Worm (Caenorhabditis elegans) whole organism, L4 larva: Measurements from ENCODE around the gene F18F11.4.

Experiments used
- D1046.2 ChIP-seq: fragments of 200-800 bp; sonication (Bioruptor generic); IDR thresholded peaks from 2 replicates; pipeline ENCODE4 v1.3.6; 2022; ENCODE audit warnings: missing genetic modification characterization, missing compliant biosample characterization
- F10B5.3 ChIP-seq: sonication (generic microtip); optimal IDR thresholded peaks from 2 replicates; lab custom pipeline; 2016; ENCODE audit warnings: mild to moderate bottlenecking, missing genetic modification characterization, missing compliant biosample characterization
- F26F4.8 ChIP-seq: fragments of 200-800 bp; sonication (Bioruptor generic); conservative IDR thresholded peaks from 2 replicates; pipeline ENCODE4 v1.3.6; 2022; ENCODE audit warnings: missing genetic modification characterization, missing compliant biosample characterization
- F49E8.2 ChIP-seq: sonication (generic microtip); optimal IDR thresholded peaks from 2 replicates; lab custom pipeline; 2016; ENCODE audit warnings: missing compliant biosample characterization, mild to moderate bottlenecking, missing genetic modification characterization, borderline replicate concordance
- R02D3.7 ChIP-seq: fragments of 150-350 bp; sonication (generic microtip); optimal IDR thresholded peaks from 3 replicates; lab custom pipeline; 2014; ENCODE audit warnings: missing biosample characterization, missing genetic modification characterization
- T26A8.4 ChIP-seq: fragments of 200-800 bp; sonication (Bioruptor generic); IDR thresholded peaks from 2 replicates; pipeline ENCODE4 v1.3.6; 2022; ENCODE audit warnings: missing genetic modification characterization, missing compliant biosample characterization
- Y105C5A.15 ChIP-seq: fragments of 200-800 bp; sonication (Bioruptor generic); IDR thresholded peaks from 2 replicates; pipeline ENCODE4 v1.3.6; 2022; ENCODE audit warnings: missing genetic modification characterization, missing compliant biosample characterization
- aha-1 ChIP-seq: fragments of 150-350 bp; peaks from one replicate; lab custom pipeline; 2014; ENCODE audit warnings: missing biosample characterization, missing genetic modification characterization
- ceh-62 ChIP-seq: sonication (generic microtip); optimal IDR thresholded peaks from 2 replicates; lab custom pipeline; 2017; ENCODE audit warnings: missing biosample characterization, missing genetic modification characterization
- ctbp-1 ChIP-seq: fragments of 200-800 bp; sonication (Bioruptor generic); IDR thresholded peaks from 2 replicates; pipeline ENCODE4 v1.3.6; 2022; ENCODE audit warnings: missing genetic modification reagents, missing genetic modification characterization, missing compliant biosample characterization
- daf-16 ChIP-seq, 3 experiments: sonication (generic microtip); optimal IDR thresholded peaks; 2 replicates each; lab custom pipeline; 2016 to 2017; ENCODE audit warnings: missing genetic modification characterization in 3 of 3, missing genetic modification reagents in 3 of 3, mild to moderate bottlenecking in 2 of 3, missing compliant biosample characterization in 2 of 3, missing biosample characterization in 1 of 3, moderate library complexity in 1 of 3
- daf-19 ChIP-seq: fragments of 200-800 bp; sonication (Bioruptor generic); conservative IDR thresholded peaks from 2 replicates; pipeline ENCODE4 v1.3.6; 2022; ENCODE audit warnings: missing genetic modification characterization, missing compliant biosample characterization
- daf-8 ChIP-seq: fragments of 200-800 bp; sonication (Bioruptor generic); IDR thresholded peaks from 2 replicates; pipeline ENCODE4 v1.3.6; 2022; ENCODE audit warnings: missing genetic modification characterization, missing compliant biosample characterization
- dmd-6 ChIP-seq: fragments of 200-800 bp; sonication (Bioruptor generic); IDR thresholded peaks from 2 replicates; pipeline ENCODE4 v1.3.6; 2022; ENCODE audit warnings: missing genetic modification reagents, missing genetic modification characterization, missing compliant biosample characterization
- dve-1 ChIP-seq: sonication (generic microtip); optimal IDR thresholded peaks from 2 replicates; lab custom pipeline; 2017; ENCODE audit warnings: antibody characterized with exemption, mild to moderate bottlenecking, missing genetic modification characterization, missing compliant biosample characterization; ENCODE audit not compliant: insufficient read depth
- egl-27 ChIP-seq: sonication (generic microtip); optimal IDR thresholded peaks from 3 replicates; lab custom pipeline; 2017; ENCODE audit warnings: missing biosample characterization, missing genetic modification reagents, missing genetic modification characterization
- hlh-11 ChIP-seq: fragments of 200-800 bp; sonication (Bioruptor generic); optimal IDR thresholded peaks from 2 replicates; lab custom pipeline; 2018; ENCODE audit warnings: mild to moderate bottlenecking, missing genetic modification characterization, missing compliant biosample characterization
- hlh-30 ChIP-seq: sonication (generic microtip); optimal IDR thresholded peaks from 2 replicates; lab custom pipeline; 2017; ENCODE audit warnings: antibody characterized with exemption, mild to moderate bottlenecking, missing genetic modification characterization, missing compliant biosample characterization; ENCODE audit not compliant: insufficient read depth
- lin-1 ChIP-seq: fragments of 200-800 bp; sonication (Bioruptor generic); IDR thresholded peaks from 2 replicates; pipeline ENCODE4 v1.3.6; 2022; ENCODE audit warnings: missing genetic modification reagents, missing genetic modification characterization, missing compliant biosample characterization
- lin-13 ChIP-seq: fragments of 150-350 bp; optimal IDR thresholded peaks from 2 replicates; lab custom pipeline; 2014; ENCODE audit warnings: missing biosample characterization, missing genetic modification reagents, missing genetic modification characterization
- lin-38 ChIP-seq: fragments of 200-800 bp; sonication (Bioruptor generic); IDR thresholded peaks from 2 replicates; pipeline ENCODE4 v1.3.6; 2022; ENCODE audit warnings: missing genetic modification reagents, missing genetic modification characterization, missing compliant biosample characterization
- lin-39 ChIP-seq: fragments of 150-350 bp; optimal IDR thresholded peaks from 2 replicates; lab custom pipeline; 2014; ENCODE audit warnings: missing biosample characterization, missing genetic modification reagents, missing genetic modification characterization
- lsy-2 ChIP-seq, 2 experiments: fragments of 150-350 bp in 1 of 2; sonication (generic microtip) in 1 of 2; optimal IDR thresholded peaks; 2 replicates each; lab custom pipeline; 2014 to 2017; ENCODE audit warnings: missing biosample characterization in 2 of 2, missing genetic modification characterization in 2 of 2
- mdl-1 ChIP-seq, 2 experiments: fragments of 150-350 bp in 1 of 2; sonication (generic microtip) in 1 of 2; optimal IDR thresholded peaks; 2 replicates each; lab custom pipeline; 2014 to 2017; ENCODE audit warnings: missing biosample characterization in 2 of 2, missing genetic modification characterization in 2 of 2
- mdt-29 ChIP-seq: fragments of 200-800 bp; sonication (Bioruptor generic); IDR thresholded peaks from 2 replicates; pipeline ENCODE4 v1.3.6; 2022; ENCODE audit warnings: missing genetic modification reagents, missing genetic modification characterization, missing compliant biosample characterization
- nhr-25 ChIP-seq: sonication (generic microtip); optimal IDR thresholded peaks from 2 replicates; lab custom pipeline; 2017; ENCODE audit warnings: missing genetic modification characterization, mild to moderate bottlenecking, missing compliant biosample characterization, antibody characterized with exemption, moderate library complexity, borderline replicate concordance; ENCODE audit not compliant: insufficient read depth
- nhr-28 ChIP-seq: fragments of 150-350 bp; optimal IDR thresholded peaks from 2 replicates; lab custom pipeline; 2014; ENCODE audit warnings: missing biosample characterization, missing genetic modification characterization
- nhr-41 ChIP-seq: fragments of 200-800 bp; sonication (Bioruptor generic); IDR thresholded peaks from 2 replicates; pipeline ENCODE4 v1.3.6; 2022; ENCODE audit warnings: missing genetic modification reagents, missing genetic modification characterization, missing compliant biosample characterization
- pha-4 ChIP-seq, 2 experiments: fragments of 150-350 bp in 1 of 2; fragments of 200-800 bp in 1 of 2; sonication (Bioruptor generic) in 1 of 2; IDR thresholded peaks in 1 of 2; optimal IDR thresholded peaks in 1 of 2; 2 replicates each; pipeline versions ENCODE4 v1.3.6 to Lab custom; 2014 to 2022; ENCODE audit warnings: missing genetic modification characterization in 2 of 2, missing genetic modification reagents in 2 of 2, missing biosample characterization in 1 of 2, missing compliant biosample characterization in 1 of 2
- pqm-1 ChIP-seq: sonication (generic microtip); optimal IDR thresholded peaks from 2 replicates; lab custom pipeline; 2017; ENCODE audit warnings: missing biosample characterization, missing genetic modification characterization
- saeg-2 ChIP-seq: fragments of 200-800 bp; sonication (Bioruptor generic); IDR thresholded peaks from 2 replicates; pipeline ENCODE4 v1.3.6; 2022; ENCODE audit warnings: missing genetic modification reagents, missing genetic modification characterization, missing compliant biosample characterization
- set-16 ChIP-seq: fragments of 200-800 bp; sonication (Bioruptor generic); IDR thresholded peaks from 2 replicates; pipeline ENCODE4 v1.3.6; 2022; ENCODE audit warnings: missing genetic modification reagents, missing genetic modification characterization, missing compliant biosample characterization
- skn-1 ChIP-seq: fragments of 150-350 bp; optimal IDR thresholded peaks from 2 replicates; lab custom pipeline; 2014; ENCODE audit warnings: missing biosample characterization, missing genetic modification characterization
- spr-1 ChIP-seq: sonication (generic microtip); optimal IDR thresholded peaks from 2 replicates; lab custom pipeline; 2016; ENCODE audit warnings: mild to moderate bottlenecking, missing genetic modification characterization, missing compliant biosample characterization
- tra-1 ChIP-seq: fragments of 200-800 bp; sonication (Bioruptor generic); IDR thresholded peaks from 2 replicates; pipeline ENCODE4 v1.3.6; 2022; ENCODE audit warnings: missing genetic modification reagents, missing genetic modification characterization, missing compliant biosample characterization
- unc-62 ChIP-seq, 3 experiments: fragments of 150-350 bp in 1 of 3; sonication (generic microtip); optimal IDR thresholded peaks in 2 of 3; peaks in 1 of 3; 1 replicate in 1 of 3; 2 replicates in 2 of 3; lab custom pipeline; 2014 to 2017; ENCODE audit warnings: missing biosample characterization in 3 of 3, missing genetic modification characterization in 3 of 3, missing genetic modification reagents in 3 of 3, missing genotype in 1 of 3
- zfp-3 ChIP-seq: fragments of 200-800 bp; sonication (Bioruptor generic); conservative IDR thresholded peaks from 2 replicates; pipeline ENCODE4 v1.3.6; 2022; ENCODE audit warnings: missing genetic modification reagents, missing genetic modification characterization, missing compliant biosample characterization

F18F11.4 gene

DNA sequence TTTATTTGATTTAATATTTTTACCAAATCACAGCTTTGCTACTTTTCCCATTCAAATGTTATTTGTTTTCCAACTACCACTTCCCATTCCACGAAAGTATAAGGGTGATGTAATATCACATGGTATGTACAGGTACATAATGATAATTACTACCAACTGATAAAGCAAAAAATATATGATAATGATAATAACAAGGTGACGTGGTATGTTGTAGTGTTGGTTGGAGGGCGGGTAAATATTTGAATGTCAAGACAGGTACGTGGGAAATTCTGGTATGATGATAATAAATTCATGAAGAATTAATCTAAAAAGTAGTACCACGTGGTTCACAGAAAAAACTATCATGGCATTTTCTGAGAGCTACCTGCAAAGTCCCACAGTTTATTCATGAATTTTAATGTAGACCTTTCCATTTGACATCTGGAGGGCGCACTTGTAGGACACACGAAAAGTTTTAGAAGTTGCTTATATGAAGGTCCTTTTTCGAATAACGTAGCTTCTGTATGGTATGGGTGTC is 38.7 kb upstream of the F18F11.4 start (continued):
- peak; percentile 91 for TF ChIP-seq dve-1
- TF ChIP-seq T26A8.4: no peak; the same call in 1 of the 2 replicates
- TF ChIP-seq hlh-11 (tag; lab: Kevin White, UChicago): peak; percentile 84
- TF ChIP-seq tra-1: peak; percentile 49; the same call in 1 of the 2 replicates
- no peak for TF ChIP-seq egl-27
- TF ChIP-seq hlh-30: peak; percentile 64
- TF ChIP-seq saeg-2: no peak
- peak; percentile 57 for TF ChIP-seq spr-1
- TF ChIP-seq Y105C5A.15 (GFP tag; lab: Robert Waterston, UW): no peak
- no peak for TF ChIP-seq F49E8.2 (tag; lab: Kevin White, UChicago)
- TF ChIP-seq F26F4.8: no peak
- peak in 1 of 2 experiments; percentile 47 for TF ChIP-seq daf-16 (GFP tag; optimal IDR thresholded peaks at IDR 0.05; lab: Kevin White, UChicago)
- TF ChIP-seq daf-16 (tag; optimal IDR thresholded peaks at IDR 0.05; lab: Kevin White, UChicago): peak; percentile 98
- no peak for TF ChIP-seq D1046.2 (GFP tag; lab: Robert Waterston, UW)
- TF ChIP-seq skn-1: no peak
- no peak for TF ChIP-seq lin-13 (GFP tag; lab: Kevin White, UChicago)
- 0 out of 2 replicates have a peak, but pooled peaks have one; percentile 30 for TF ChIP-seq lin-38 (GFP tag; lab: Robert Waterston, UW)
- peak in 1 of 2 experiments; percentile 13 for TF ChIP-seq lsy-2 (tag; optimal IDR thresholded peaks at IDR 0.05; lab: Kevin White, UChicago)
- TF ChIP-seq lin-39 (tag; lab: Kevin White, UChicago): no peak
- TF ChIP-seq mdt-29 (GFP tag; lab: Robert Waterston, UW): no peak
- no peak for TF ChIP-seq daf-19
- peak; percentile 97 for TF ChIP-seq pqm-1 (tag; lab: Kevin White, UChicago)
- TF ChIP-seq ceh-62: no peak
- TF ChIP-seq nhr-41 (GFP tag; lab: Robert Waterston, UW): no peak
- no peak for TF ChIP-seq nhr-25
- peak; percentile 65; the same call in 1 of the 2 replicates for TF ChIP-seq zfp-3
- peak in 1 of 2 experiments; percentile 71 for TF ChIP-seq mdl-1 (tag; optimal IDR thresholded peaks at IDR 0.05; lab: Kevin White, UChicago)
- peak; percentile 96 for TF ChIP-seq nhr-28 (tag; lab: Kevin White, UChicago)
- TF ChIP-seq, all 104 proteins: peak for 32

DNA sequence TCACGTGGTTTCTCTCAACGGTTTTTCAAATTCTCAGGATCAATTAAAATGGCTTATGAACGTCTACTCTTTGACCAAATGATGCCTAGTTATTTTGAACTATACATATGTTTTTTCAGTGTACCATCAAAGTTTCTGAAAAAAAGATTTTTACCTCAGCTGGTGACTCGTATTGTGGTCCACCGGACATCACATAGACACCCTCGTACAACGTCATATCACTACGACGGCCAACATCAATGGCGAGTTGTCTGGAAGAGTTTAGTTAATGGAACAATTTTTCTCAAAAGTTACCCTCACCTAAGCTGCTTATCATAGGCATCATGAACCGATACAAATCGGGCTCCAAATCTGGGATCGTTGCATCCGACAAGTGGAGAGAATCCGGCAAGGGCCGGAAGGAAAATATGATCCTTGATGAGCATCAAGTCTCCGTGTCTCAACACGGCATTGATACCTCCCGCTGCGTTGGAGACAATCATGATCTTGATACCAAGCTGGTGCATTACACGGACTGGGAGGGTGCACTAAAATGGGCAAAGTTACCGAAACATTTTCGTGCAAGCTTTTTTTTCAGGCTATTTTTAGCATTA is 37.4 kb upstream of the F18F11.4 start:
- TF ChIP-seq ctbp-1 (GFP tag; lab: Robert Waterston, UW) (no peak), F10B5.3 (no peak), lin-38 (GFP tag; lab: Robert Waterston, UW) (no peak), aha-1 (peak; percentile 95), R02D3.7 (tag; lab: Kevin White, UChicago) (no peak), pqm-1 (tag; lab: Kevin White, UChicago) (no peak), unc-62 (GFP tag; optimal IDR thresholded peaks at IDR 0.05 in 1 of 2; lab: Kevin White, UChicago) (peak in 1 of 2 experiments; percentile 37), unc-62 (tag; optimal IDR thresholded peaks at IDR 0.05; lab: Kevin White, UChicago) (no peak), daf-19 (no peak)

DNA sequence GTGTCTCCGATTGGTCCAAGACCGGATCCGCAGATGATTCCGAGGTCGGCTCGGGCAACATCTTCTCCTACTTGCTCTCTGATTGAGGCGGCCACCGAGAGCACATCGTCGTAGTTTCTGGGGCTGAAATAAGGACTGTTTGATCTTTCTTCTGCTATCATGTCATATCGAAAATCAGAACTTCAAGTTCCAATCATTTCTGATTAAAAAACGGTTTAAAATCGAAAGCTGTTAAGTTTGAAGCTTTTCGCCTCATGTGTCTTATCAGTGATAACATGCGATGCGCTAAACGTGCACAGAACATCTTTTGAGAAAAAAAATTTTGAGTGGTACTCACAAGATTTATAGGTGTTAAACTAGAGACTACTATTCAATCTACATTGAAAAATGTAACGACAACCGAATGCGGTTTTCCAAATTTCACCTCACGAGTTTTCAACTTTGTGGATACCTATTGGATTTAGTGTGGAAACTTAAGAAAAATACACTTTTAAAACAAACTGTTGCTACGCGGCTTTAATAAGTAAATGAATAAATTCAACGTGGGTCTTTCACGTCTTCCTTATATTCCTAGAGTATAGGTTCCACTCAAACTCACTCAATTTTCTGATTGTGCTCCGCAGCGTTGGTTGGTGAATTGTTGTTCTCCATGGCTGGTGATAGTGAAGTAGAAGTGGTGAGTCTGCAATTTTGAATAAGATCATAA is 36.5 kb upstream of the F18F11.4 start:
- TF ChIP-seq dve-1 (peak; percentile 43), hlh-11 (tag; lab: Kevin White, UChicago) (peak; percentile 13), ceh-62 (no peak), aha-1 (peak; percentile 88), lin-13 (GFP tag; lab: Kevin White, UChicago) (no peak), pqm-1 (tag; lab: Kevin White, UChicago) (peak; percentile 45), daf-8 (GFP tag; lab: Robert Waterston, UW) (no peak), dmd-6 (GFP tag; lab: Robert Waterston, UW) (peak; percentile 36), hlh-30 (peak; percentile 37), zfp-3 (0 out of 2 replicates have a peak, but pooled peaks have one; percentile 14), daf-16 (GFP tag; optimal IDR thresholded peaks at IDR 0.05; lab: Kevin White, UChicago) (peak in 1 of 2 experiments; percentile 3), daf-16 (tag; optimal IDR thresholded peaks at IDR 0.05; lab: Kevin White, UChicago) (peak; percentile 24), lin-1 (GFP tag; lab: Robert Waterston, UW) (0 out of 2 replicates have a peak, but pooled peaks have one; percentile 37), pha-4 (GFP tag; IDR thresholded peaks at IDR 0.05; lab: Robert Waterston, UW) (no peak), pha-4 (tag; optimal IDR thresholded peaks at IDR 0.05; lab: Kevin White, UChicago) (no peak), set-16 (GFP tag; lab: Robert Waterston, UW) (0 out of 2 replicates have a peak, but pooled peaks have one; percentile 8)
